Fruit fly (Drosophila melanogaster): ENCODE results near the gene fabp.

DNA sequence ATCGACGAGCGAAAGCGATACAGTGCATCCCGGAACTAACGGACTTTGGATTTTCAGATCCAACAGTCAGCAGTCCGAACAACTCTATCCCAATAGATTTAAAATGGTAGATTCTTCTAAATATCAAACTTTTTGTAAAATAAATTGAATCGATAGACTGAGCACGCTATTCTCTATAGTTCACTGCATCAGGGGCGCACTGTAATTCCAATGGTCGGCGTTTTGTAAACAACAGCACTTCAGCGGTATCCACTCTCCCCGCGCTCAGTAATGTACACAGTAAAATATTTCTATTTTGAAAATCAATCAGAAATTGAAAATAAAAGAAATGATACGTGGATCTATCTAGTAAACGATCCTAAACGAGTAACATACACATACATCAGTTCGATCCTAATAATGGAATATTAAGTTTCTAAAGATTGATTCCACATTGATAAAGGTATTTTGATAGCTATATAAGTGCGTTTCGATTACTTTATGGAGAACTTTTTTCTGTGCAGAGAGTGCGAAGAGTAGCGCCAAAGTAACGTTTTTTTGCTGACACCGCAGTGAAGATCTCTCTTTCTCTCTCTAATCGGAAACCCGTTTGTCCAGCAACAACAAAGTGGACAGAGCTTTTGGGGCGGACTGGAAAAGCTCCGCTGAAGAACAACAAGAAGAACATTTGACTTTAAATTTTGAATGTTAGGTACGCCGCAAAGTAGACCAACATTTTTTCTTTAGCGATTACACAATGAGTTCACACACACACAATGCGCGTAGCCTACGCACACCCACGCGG is 4.3 kb downstream of the fabp start:
- TF ChIP-seq fd64A (GFP tag; optimal IDR thresholded peaks at IDR 0.05) (peak; percentile 76), corto (GFP tag; optimal IDR thresholded peaks at IDR 0.05) (peak; percentile 90), B-H2 (GFP tag; optimal IDR thresholded peaks at IDR 0.05) (peak; percentile 80), CG12391 (tag; optimal IDR thresholded peaks at IDR 0.05) (peak; percentile 86), Side (GFP tag; optimal IDR thresholded peaks at IDR 0.05) (peak; percentile 95), CG14441 (GFP tag; IDR thresholded peaks at IDR 0.05) (peak; percentile 95), pho (GFP tag; optimal IDR thresholded peaks at IDR 0.05) (peak; percentile 86), lmd (GFP tag; IDR thresholded peaks at IDR 0.05) (peak; percentile 93), CG10462 (GFP tag; optimal IDR thresholded peaks at IDR 0.05) (peak; percentile 54), Sox102F (GFP tag; optimal IDR thresholded peaks at IDR 0.05) (peak; percentile 90), YL-1 (GFP tag; optimal IDR thresholded peaks at IDR 0.05) (peak; percentile 42)
